Fruit fly (Drosophila melanogaster) whole organism: ENCODE data around the gene CG9521.

ENCODE experiments used
- Dll ChIP-seq: fragments of >200 bp; optimal IDR thresholded peaks from 2 replicates; lab custom pipeline; 2017
- usp ChIP-seq: fragments of >200 bp; optimal IDR thresholded peaks from 2 replicates; lab custom pipeline; 2017; ENCODE audit warnings: missing biosample characterization, missing genetic modification characterization, mixed read lengths

- TF ChIP-seq usp (GFP tag; lab: Kevin White, UChicago) (no peak), Dll (lab: Kevin White, UChicago) (no peak)
These were observed 3.0 kb downstream of the CG9521 start for dm6 chrX:14850069-14850468.
